Fruit fly (Drosophila melanogaster) whole organism, prepupa: ENCODE data around the gene Rpn11.
A peak's percentile ranks its signal among the peaks of the same experiment; 100 is the strongest.

Experiments
- Blimp-1 ChIP-seq: fragments of 200-800 bp; sonication (Bioruptor generic); optimal IDR thresholded peaks from 3 replicates; lab custom pipeline; 2017; ENCODE audit warnings: missing biosample characterization, missing genetic modification characterization, mild to moderate bottlenecking, moderate library complexity, missing genetic modification reagents
- CG10631 ChIP-seq: fragments of 200-800 bp; sonication (Bioruptor generic); optimal IDR thresholded peaks from 2 replicates; lab custom pipeline; 2016; ENCODE audit warnings: missing biosample characterization, missing genetic modification characterization
- CG10669 ChIP-seq: fragments of 200-800 bp; sonication (Bioruptor generic); optimal IDR thresholded peaks from 3 replicates; lab custom pipeline; 2018; ENCODE audit warnings: missing biosample characterization, mild to moderate bottlenecking, missing genetic modification characterization, moderate library complexity
- CG11294 ChIP-seq: fragments of 200-800 bp; sonication (Bioruptor generic); IDR thresholded peaks from 2 replicates; pipeline ENCODE4 v1.3.6; 2022; ENCODE audit warnings: missing biosample characterization, missing genetic modification characterization
- CG11762 ChIP-seq: fragments of 200-800 bp; sonication (Bioruptor generic); optimal IDR thresholded peaks from 3 replicates; lab custom pipeline; 2016; ENCODE audit warnings: missing biosample characterization, missing genetic modification characterization; ENCODE audit not compliant: insufficient read depth
- CG11902 ChIP-seq: fragments of 200-800 bp; sonication (Bioruptor generic); optimal IDR thresholded peaks from 3 replicates; lab custom pipeline; 2016; ENCODE audit warnings: missing biosample characterization, missing genetic modification characterization
- CG15336 ChIP-seq: fragments of 200-800 bp; sonication (Bioruptor generic); IDR thresholded peaks from 2 replicates; pipeline ENCODE4 v1.3.6; 2022; ENCODE audit warnings: missing biosample characterization, missing genetic modification characterization
- CG16779 ChIP-seq: fragments of 200-800 bp; sonication (Bioruptor generic); optimal IDR thresholded peaks from 3 replicates; lab custom pipeline; 2017; ENCODE audit warnings: missing biosample characterization, mild to moderate bottlenecking, missing genetic modification characterization
- CG3032 ChIP-seq: fragments of 200-800 bp; optimal IDR thresholded peaks from 2 replicates; lab custom pipeline; 2019; ENCODE audit warnings: missing biosample characterization, mild to moderate bottlenecking, missing genetic modification characterization, moderate library complexity
- CG31627 ChIP-seq: fragments of 200-800 bp; sonication (Bioruptor generic); optimal IDR thresholded peaks from 3 replicates; lab custom pipeline; 2016; ENCODE audit warnings: missing biosample characterization, missing genetic modification characterization
- CG34406 ChIP-seq: fragments of 200-800 bp; sonication (Bioruptor generic); optimal IDR thresholded peaks from 3 replicates; lab custom pipeline; 2016; ENCODE audit warnings: missing biosample characterization, missing genetic modification characterization
- CG3919 ChIP-seq: fragments of 200-800 bp; sonication (Bioruptor generic); optimal IDR thresholded peaks from 3 replicates; lab custom pipeline; 2016; ENCODE audit warnings: missing biosample characterization, missing genetic modification characterization
- CG4318 ChIP-seq: fragments of 200-800 bp; sonication (Bioruptor generic); optimal IDR thresholded peaks from 3 replicates; lab custom pipeline; 2017; ENCODE audit warnings: missing biosample characterization, mild to moderate bottlenecking, missing genetic modification characterization
- CG6163 ChIP-seq: fragments of 200-800 bp; sonication (Bioruptor generic); IDR thresholded peaks from 3 replicates; pipeline ENCODE4 v1.3.6; 2022; ENCODE audit warnings: missing biosample characterization, missing genetic modification characterization
- CG6276 ChIP-seq: fragments of 200-800 bp; sonication (Bioruptor generic); optimal IDR thresholded peaks from 2 replicates; lab custom pipeline; 2017; ENCODE audit warnings: missing biosample characterization, mild to moderate bottlenecking, missing genetic modification characterization
- CG6792 ChIP-seq: fragments of 200-800 bp; sonication (Bioruptor generic); optimal IDR thresholded peaks from 3 replicates; lab custom pipeline; 2016; ENCODE audit warnings: missing biosample characterization, missing genetic modification characterization
- CG8119 ChIP-seq: fragments of 200-800 bp; sonication (Bioruptor generic); IDR thresholded peaks from 3 replicates; pipeline ENCODE4 v1.3.6; 2022; ENCODE audit warnings: missing biosample characterization, missing genetic modification characterization
- CG8632 ChIP-seq: fragments of 200-800 bp; sonication (Bioruptor generic); optimal IDR thresholded peaks from 3 replicates; lab custom pipeline; 2016; ENCODE audit warnings: missing biosample characterization, missing genetic modification characterization
- CG9139 ChIP-seq: fragments of 200-800 bp; sonication (Bioruptor generic); optimal IDR thresholded peaks from 3 replicates; lab custom pipeline; 2017; ENCODE audit warnings: missing biosample characterization, mild to moderate bottlenecking, missing genetic modification characterization
- Eip75B ChIP-seq: fragments of 200-800 bp; sonication (Bioruptor generic); optimal IDR thresholded peaks from 3 replicates; lab custom pipeline; 2016; ENCODE audit warnings: missing biosample characterization, missing genetic modification characterization
- Eip78C ChIP-seq: fragments of 200-800 bp; sonication (Bioruptor generic); peaks from one replicate; lab custom pipeline; 2016; ENCODE audit warnings: missing biosample characterization, missing genetic modification characterization
- Ets21C ChIP-seq: fragments of 200-800 bp; sonication (Bioruptor generic); optimal IDR thresholded peaks from 3 replicates; lab custom pipeline; 2016; ENCODE audit warnings: missing biosample characterization, missing genetic modification characterization
- Gug ChIP-seq: fragments of 200-800 bp; sonication (Bioruptor generic); IDR thresholded peaks from 2 replicates; pipeline ENCODE4 v1.3.6; 2022; ENCODE audit warnings: missing biosample characterization, missing genetic modification characterization
- Hr4 ChIP-seq: fragments of 200-800 bp; sonication (Bioruptor generic); optimal IDR thresholded peaks from 3 replicates; lab custom pipeline; 2016; ENCODE audit warnings: missing biosample characterization, missing genetic modification characterization
- Lpt ChIP-seq: fragments of 200-800 bp; sonication (Bioruptor generic); optimal IDR thresholded peaks from 3 replicates; lab custom pipeline; 2016; ENCODE audit warnings: missing biosample characterization, missing genetic modification characterization
- Met ChIP-seq: fragments of 200-800 bp; sonication (Bioruptor generic); optimal IDR thresholded peaks from 3 replicates; lab custom pipeline; 2016; ENCODE audit warnings: missing biosample characterization, missing genetic modification characterization
- Smox ChIP-seq: fragments of 200-800 bp; sonication (Bioruptor generic); optimal IDR thresholded peaks from 3 replicates; lab custom pipeline; 2016; ENCODE audit warnings: missing biosample characterization, missing genetic modification characterization
- Sox102F ChIP-seq: fragments of 200-800 bp; sonication (Bioruptor generic); optimal IDR thresholded peaks from 2 replicates; lab custom pipeline; 2016; ENCODE audit warnings: missing biosample characterization, mild to moderate bottlenecking, missing genetic modification characterization
- Sox14 ChIP-seq: fragments of 200-800 bp; sonication (Bioruptor generic); optimal IDR thresholded peaks from 3 replicates; lab custom pipeline; 2016; ENCODE audit warnings: missing biosample characterization, missing genetic modification characterization
- achi ChIP-seq: fragments of 200-800 bp; sonication (Bioruptor generic); optimal IDR thresholded peaks from 3 replicates; lab custom pipeline; 2016; ENCODE audit warnings: missing biosample characterization, missing genetic modification characterization
- acj6 ChIP-seq: fragments of 200-800 bp; sonication (Bioruptor generic); optimal IDR thresholded peaks from 3 replicates; lab custom pipeline; 2016; ENCODE audit warnings: missing biosample characterization, missing genetic modification characterization
- cyc ChIP-seq: fragments of 200-800 bp; sonication (Bioruptor generic); optimal IDR thresholded peaks from 3 replicates; lab custom pipeline; 2016; ENCODE audit warnings: missing biosample characterization, missing genetic modification characterization
- eg ChIP-seq: fragments of 200-800 bp; sonication (Bioruptor generic); IDR thresholded peaks from 3 replicates; pipeline ENCODE4 v1.3.6; 2022; ENCODE audit warnings: missing biosample characterization, missing genetic modification characterization
- esn ChIP-seq: fragments of 200-800 bp; sonication (Bioruptor generic); optimal IDR thresholded peaks from 2 replicates; lab custom pipeline; 2016; ENCODE audit warnings: missing biosample characterization, mild to moderate bottlenecking, missing genetic modification characterization, moderate library complexity
- fd85E ChIP-seq: fragments of 200-800 bp; sonication (Bioruptor generic); optimal IDR thresholded peaks from 3 replicates; lab custom pipeline; 2016; ENCODE audit warnings: missing biosample characterization, missing genetic modification characterization
- fkh ChIP-seq: fragments of 200-800 bp; sonication (Bioruptor generic); optimal IDR thresholded peaks from 3 replicates; lab custom pipeline; 2017; ENCODE audit warnings: missing biosample characterization, mild to moderate bottlenecking, missing genetic modification characterization, moderate library complexity
- lz ChIP-seq: fragments of 200-800 bp; sonication (Bioruptor generic); optimal IDR thresholded peaks from 3 replicates; lab custom pipeline; 2016; ENCODE audit warnings: missing biosample characterization, missing genetic modification characterization
- net ChIP-seq: fragments of 200-800 bp; sonication (Bioruptor generic); optimal IDR thresholded peaks from 3 replicates; lab custom pipeline; 2016; ENCODE audit warnings: missing biosample characterization, missing genetic modification characterization
- pdm3 ChIP-seq: fragments of 200-800 bp; sonication (Bioruptor generic); optimal IDR thresholded peaks from 3 replicates; lab custom pipeline; 2016; ENCODE audit warnings: missing biosample characterization, missing genetic modification characterization
- salr ChIP-seq, 2 experiments: fragments of 200-800 bp; sonication (Bioruptor generic); optimal IDR thresholded peaks; 3 replicates each; lab custom pipeline; 2016 to 2018; ENCODE audit warnings: missing biosample characterization in 2 of 2, missing genetic modification characterization in 2 of 2, mild to moderate bottlenecking in 1 of 2
- spab ChIP-seq: fragments of 200-800 bp; sonication (Bioruptor generic); optimal IDR thresholded peaks from 2 replicates; lab custom pipeline; 2017; ENCODE audit warnings: missing biosample characterization, mild to moderate bottlenecking, missing genetic modification characterization, missing genetic modification reagents
- ss ChIP-seq, 2 experiments: fragments of 200-800 bp; sonication (Bioruptor generic); optimal IDR thresholded peaks; 2 replicates in 1 of 2; 3 replicates in 1 of 2; lab custom pipeline; 2017 to 2018; ENCODE audit warnings: mild to moderate bottlenecking in 2 of 2, missing biosample characterization in 2 of 2, missing genetic modification characterization in 2 of 2, moderate library complexity in 1 of 2
- svp ChIP-seq: fragments of 200-800 bp; sonication (Bioruptor generic); peaks from one replicate; lab custom pipeline; 2016; ENCODE audit warnings: missing biosample characterization, missing genetic modification characterization
- topi ChIP-seq: fragments of 200-800 bp; sonication (Bioruptor generic); optimal IDR thresholded peaks from 3 replicates; lab custom pipeline; 2016; ENCODE audit warnings: missing biosample characterization, missing genetic modification characterization

Rpn11 gene

DNA sequence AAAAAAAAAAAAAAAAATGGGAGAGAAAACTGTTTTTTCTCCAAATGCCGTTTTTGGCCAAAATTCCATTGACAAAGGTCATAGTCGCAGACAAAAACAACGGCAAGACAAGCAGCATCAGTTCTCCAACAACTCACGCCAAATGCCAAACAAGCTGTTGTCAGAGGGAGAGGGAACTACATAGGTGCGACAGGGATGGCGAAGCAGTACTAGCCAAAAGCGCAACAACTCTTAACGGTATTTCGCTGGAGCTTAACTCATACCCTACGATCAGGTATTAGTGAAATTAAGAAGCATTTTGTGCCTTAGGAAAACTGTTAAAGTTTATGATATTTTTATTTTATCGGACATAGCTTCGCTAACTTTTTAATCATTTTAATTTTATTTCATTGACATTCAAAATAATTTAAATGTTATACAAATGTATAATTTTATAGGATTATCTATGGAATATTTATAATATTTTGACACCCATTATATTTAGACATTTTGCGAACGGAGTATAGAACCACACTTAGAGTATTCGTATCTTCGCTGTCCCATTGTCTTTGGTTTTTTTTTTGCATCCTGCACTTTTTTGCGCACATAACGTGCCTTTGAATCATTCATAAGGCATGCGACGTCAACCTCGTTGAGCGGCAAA lies 20.8 kb upstream of the Rpn11 start (continued):
- peak in 1 of 2 experiments; percentile 92 for TF ChIP-seq salr (GFP tag; optimal IDR thresholded peaks at IDR 0.05; lab: Kevin White, UChicago)
- TF ChIP-seq Met: no peak
- peak; percentile 87 for TF ChIP-seq Lpt
- peak; percentile 77 for TF ChIP-seq net
- TF ChIP-seq acj6: peak; percentile 80
- peak; percentile 87 to 90 for TF ChIP-seq ss (GFP tag; optimal IDR thresholded peaks at IDR 0.05; lab: Kevin White, UChicago)
- TF ChIP-seq fkh: no peak
- TF ChIP-seq CG3919 (GFP tag; lab: Kevin White, UChicago): peak; percentile 81

DNA sequence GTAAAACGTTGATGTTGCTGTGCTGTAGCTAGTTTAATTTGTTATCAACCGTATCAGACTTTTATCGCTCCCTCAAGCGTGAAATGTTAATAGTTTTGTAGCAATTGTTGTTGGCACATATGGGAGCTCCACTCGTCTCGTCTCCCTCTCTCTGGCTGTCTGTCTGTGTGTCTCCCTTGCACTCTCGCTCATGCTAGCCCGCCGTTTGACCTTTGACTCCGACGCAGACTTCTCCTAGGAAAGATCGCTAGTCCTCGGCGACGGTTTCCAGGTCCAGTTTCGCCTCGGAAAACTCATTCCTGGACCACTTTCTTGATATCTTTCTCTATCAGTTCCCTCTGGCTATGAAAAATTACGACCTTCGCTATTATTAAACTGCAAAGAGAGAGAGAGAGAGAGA lies 19.6 kb upstream of the Rpn11 start:
- TF ChIP-seq CG6276 (GFP tag; lab: Kevin White, UChicago) (no peak), Eip75B (no peak), CG6792 (GFP tag; lab: Kevin White, UChicago) (no peak), Hr4 (GFP tag; lab: Kevin White, UChicago) (no peak), Ets21C (GFP tag; lab: Kevin White, UChicago) (no peak), CG15336 (no peak), CG11762 (GFP tag; lab: Kevin White, UChicago) (no peak), Eip78C (GFP tag; lab: Kevin White, UChicago) (no peak), spab (GFP tag; lab: Kevin White, UChicago) (no peak), CG10669 (no peak)

DNA sequence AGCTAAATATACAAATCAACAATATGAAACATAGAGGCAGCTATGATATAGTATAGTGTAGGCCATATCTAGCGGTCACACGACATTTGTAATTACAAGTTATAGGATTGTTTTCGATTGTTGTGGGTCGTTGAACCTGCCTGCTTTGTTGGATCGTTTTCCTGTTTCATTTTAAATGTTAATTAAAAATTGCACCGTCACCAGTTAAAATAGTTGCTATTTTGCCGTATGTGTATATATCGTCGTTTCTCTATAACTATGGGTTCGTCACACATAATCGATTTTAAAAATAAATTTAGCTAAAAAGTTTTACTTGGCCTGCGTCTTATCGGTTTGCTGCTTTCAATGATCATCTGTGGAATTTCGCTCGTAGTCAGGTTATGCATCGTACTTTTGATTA lies 12.8 kb upstream of the Rpn11 start:
- TF ChIP-seq Smox (no peak), Eip78C (GFP tag; lab: Kevin White, UChicago) (peak; percentile 26), cyc (GFP tag; lab: Kevin White, UChicago) (no peak), spab (GFP tag; lab: Kevin White, UChicago) (no peak)

DNA sequence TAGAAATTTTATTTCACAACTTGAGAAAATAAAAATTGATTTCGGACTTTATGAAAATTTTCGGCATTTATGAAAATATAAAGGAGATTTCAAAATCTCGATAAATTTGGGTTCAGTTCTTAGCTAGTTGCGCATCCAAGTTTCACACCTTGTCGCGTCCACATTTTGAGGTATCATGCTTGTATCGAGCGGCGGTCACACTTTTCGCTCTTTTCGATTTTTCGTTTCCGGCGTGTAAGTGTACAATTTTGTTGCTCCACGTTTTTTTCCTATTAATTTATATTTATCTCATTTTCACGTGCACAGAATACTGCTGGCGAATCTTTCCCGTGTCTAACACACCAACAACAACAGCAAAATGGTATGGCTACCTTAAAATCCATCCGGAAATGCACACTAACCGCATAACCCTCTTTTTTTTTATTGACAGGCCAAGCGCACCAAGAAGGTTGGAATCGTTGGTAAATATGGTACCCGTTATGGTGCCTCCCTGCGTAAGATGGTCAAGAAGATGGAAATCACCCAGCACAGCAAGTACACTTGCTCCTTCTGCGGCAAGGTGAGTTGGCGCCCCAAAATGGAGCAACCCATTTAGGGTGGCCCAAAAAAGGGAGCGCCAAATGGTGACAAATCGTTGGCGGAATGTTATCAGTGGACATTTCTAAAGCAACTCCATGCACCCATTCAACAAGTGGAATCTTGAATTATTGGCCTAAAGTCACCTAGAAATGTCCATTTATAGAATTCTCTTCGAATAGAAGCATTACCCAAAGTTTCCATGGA lies 11.4 kb upstream of the Rpn11 start, which contains the start of gene RpL37A:
Gene RpL37A, plus strand, starts transcription at position 161 of the 783 bp plus-strand sequence.
- TF ChIP-seq CG6276 (GFP tag; lab: Kevin White, UChicago): no peak
- peak; percentile 61 for TF ChIP-seq CG31627
- TF ChIP-seq fd85E (GFP tag; lab: Kevin White, UChicago): peak; percentile 75
- TF ChIP-seq Lpt: no peak
- no peak for TF ChIP-seq Smox
- no peak for TF ChIP-seq Gug (GFP tag; lab: Robert Waterston, UW)
- peak; percentile 92 for TF ChIP-seq Eip78C (GFP tag; lab: Kevin White, UChicago)
- TF ChIP-seq CG8119 (GFP tag; lab: Robert Waterston, UW): peak; percentile 16; the same call in 1 of the 3 replicates
- peak; percentile 52 for TF ChIP-seq lz (GFP tag; lab: Kevin White, UChicago)
- TF ChIP-seq CG10631 (GFP tag; lab: Kevin White, UChicago): no peak
- no peak for TF ChIP-seq CG4318 (GFP tag; lab: Kevin White, UChicago)
- peak; percentile 53 for TF ChIP-seq achi
- TF ChIP-seq CG11294 (GFP tag; lab: Robert Waterston, UW): peak; percentile 7; the same call in 1 of the 2 replicates
- peak; percentile 69 for TF ChIP-seq CG16779 (tag; lab: Kevin White, UChicago)
- peak; percentile 99 for TF ChIP-seq CG10669
- TF ChIP-seq CG8632 (GFP tag; lab: Kevin White, UChicago): peak; percentile 27
- TF ChIP-seq CG11902 (GFP tag; lab: Kevin White, UChicago): no peak
- TF ChIP-seq topi (GFP tag; lab: Kevin White, UChicago): peak; percentile 82
- TF ChIP-seq Sox14 (GFP tag; lab: Kevin White, UChicago): peak; percentile 33
- peak; percentile 70 for TF ChIP-seq CG9139 (GFP tag; lab: Kevin White, UChicago)
- no peak for TF ChIP-seq pdm3 (GFP tag; lab: Kevin White, UChicago)
- peak; percentile 62 for TF ChIP-seq CG3032 (tag; lab: Kevin White, UChicago)
- peak; percentile 75 for TF ChIP-seq Sox102F
- no peak; the same call in 2 of the 3 replicates for TF ChIP-seq eg (GFP tag; lab: Robert Waterston, UW)
- TF ChIP-seq CG34406 (GFP tag; lab: Kevin White, UChicago): peak; percentile 68
- TF ChIP-seq CG6163: peak; percentile 85
- TF ChIP-seq svp (GFP tag; lab: Kevin White, UChicago): no peak
- peak; percentile 54 for TF ChIP-seq Blimp-1 (GFP tag; lab: Kevin White, UChicago)
- TF ChIP-seq Ets21C (GFP tag; lab: Kevin White, UChicago): no peak
- TF ChIP-seq esn (GFP tag; lab: Kevin White, UChicago): peak; percentile 73
